Fruit fly (Drosophila melanogaster) whole organism: ENCODE results near the gene AdoR.

Experiments used
- CG8478 ChIP-seq: fragments of >200 bp; optimal IDR thresholded peaks from 2 replicates; lab custom pipeline; 2018; ENCODE audit warnings: inconsistent platforms
- EcR ChIP-seq, 2 experiments: fragments of >200 bp; optimal IDR thresholded peaks; 2 replicates each; lab custom pipeline; 2017; ENCODE audit warnings: missing biosample characterization in 2 of 2, missing genetic modification characterization in 2 of 2, missing genetic modification reagents in 2 of 2
- pan ChIP-seq: fragments of >200 bp; optimal IDR thresholded peaks from 2 replicates; lab custom pipeline; 2017
- psq ChIP-seq: fragments of >200 bp; optimal IDR thresholded peaks from 2 replicates; lab custom pipeline; 2017
- usp ChIP-seq: fragments of >200 bp; optimal IDR thresholded peaks from 2 replicates; lab custom pipeline; 2017; ENCODE audit warnings: missing biosample characterization, missing genetic modification characterization, mixed read lengths

dm6 chr3R:30109380-30109779 is 40.0 kb downstream of the AdoR start:
- no peak for TF ChIP-seq psq (lab: Kevin White, UChicago)
- no peak for TF ChIP-seq CG8478 (lab: Kevin White, UChicago)
- TF ChIP-seq pan = no peak
- TF ChIP-seq usp (GFP tag; lab: Kevin White, UChicago) = no peak
- no peak for TF ChIP-seq EcR (GFP tag; optimal IDR thresholded peaks at IDR 0.05; lab: Kevin White, UChicago)
